Worm (Caenorhabditis elegans): Measurements from ENCODE around the gene fip-3.

ce11 chrIII:8598961-8599360 is 9.7 kb upstream of the fip-3 start:
- TF ChIP-seq sox-4 (tag; optimal IDR thresholded peaks at IDR 0.05) = no peak
- no peak for TF ChIP-seq pax-1 (tag; optimal IDR thresholded peaks at IDR 0.05)
- no peak for TF ChIP-seq mec-3 (tag; optimal IDR thresholded peaks at IDR 0.05; ENCODE audit: borderline replicate concordance)
- TF ChIP-seq ama-1 (optimal IDR thresholded peaks at IDR 0.05) = no peak
- no peak for TF ChIP-seq elt-2 (tag; optimal IDR thresholded peaks at IDR 0.05)
- no peak for TF ChIP-seq tbx-2 (tag; optimal IDR thresholded peaks at IDR 0.05)
- TF ChIP-seq lim-6 (tag; optimal IDR thresholded peaks at IDR 0.05) = no peak
- TF ChIP-seq pha-4 (tag; optimal IDR thresholded peaks at IDR 0.05) = no peak
- no peak for TF ChIP-seq ceh-45 (GFP tag; IDR thresholded peaks at IDR 0.05)

All from whole organism, late embryonic.